Worm (Caenorhabditis elegans) whole organism, young adult: ENCODE measurements around the gene spsb-1.

ENCODE experiments used
- B0019.2 ChIP-seq: fragments of 200-800 bp; sonication (Bioruptor generic); conservative IDR thresholded peaks from 2 replicates; pipeline ENCODE4 v1.3.6; 2022; ENCODE audit warnings: missing genetic modification reagents, missing genetic modification characterization, missing compliant biosample characterization
- F22D6.2 ChIP-seq: sonication (generic microtip); optimal IDR thresholded peaks from 2 replicates; lab custom pipeline; 2016; ENCODE audit warnings: mild to moderate bottlenecking, missing genetic modification characterization, missing compliant biosample characterization
- F23B12.7 ChIP-seq: sonication (generic microtip); optimal IDR thresholded peaks from 2 replicates; lab custom pipeline; 2017; ENCODE audit warnings: missing genetic modification characterization, mild to moderate bottlenecking, missing compliant biosample characterization, antibody characterized with exemption, moderate library complexity; ENCODE audit not compliant: insufficient read depth
- F33H1.4 ChIP-seq: fragments of 200-800 bp; sonication (Bioruptor generic); IDR thresholded peaks from 2 replicates; pipeline ENCODE4 v1.3.6; 2022; ENCODE audit warnings: missing genetic modification reagents, missing genetic modification characterization, missing compliant biosample characterization
- F37B4.10 ChIP-seq: fragments of 200-800 bp; sonication (Bioruptor generic); IDR thresholded peaks from 2 replicates; pipeline ENCODE4 v1.3.6; 2022; ENCODE audit warnings: missing genetic modification characterization, missing compliant biosample characterization
- F39B2.1 ChIP-seq: fragments of 200-800 bp; sonication (Bioruptor generic); IDR thresholded peaks from 2 replicates; pipeline ENCODE4 v1.3.6; 2022; ENCODE audit warnings: missing genetic modification reagents, missing genetic modification characterization, missing compliant biosample characterization
- F52B5.7 ChIP-seq: sonication (generic microtip); optimal IDR thresholded peaks from 2 replicates; lab custom pipeline; 2016; ENCODE audit warnings: mild to moderate bottlenecking, missing genetic modification characterization, missing compliant biosample characterization
- F55B11.4 ChIP-seq: sonication (generic microtip); optimal IDR thresholded peaks from 2 replicates; lab custom pipeline; 2016; ENCODE audit warnings: missing compliant biosample characterization, missing genetic modification characterization, borderline replicate concordance; ENCODE audit not compliant: insufficient read depth
- F57C9.4 ChIP-seq: sonication (generic microtip); optimal IDR thresholded peaks from 2 replicates; lab custom pipeline; 2017; ENCODE audit warnings: mild to moderate bottlenecking, missing genetic modification characterization, missing compliant biosample characterization
- T26A5.8 ChIP-seq: sonication (generic microtip); optimal IDR thresholded peaks from 2 replicates; lab custom pipeline; 2016; ENCODE audit warnings: missing genetic modification characterization, missing compliant biosample characterization
- Y56A3A.18 ChIP-seq: fragments of 200-800 bp; sonication (Bioruptor generic); IDR thresholded peaks from 2 replicates; pipeline ENCODE4 v1.3.6; 2022; ENCODE audit warnings: missing genetic modification reagents, missing genetic modification characterization, missing compliant biosample characterization
- Y95B8A.8 ChIP-seq: fragments of 200-800 bp; sonication (Bioruptor generic); IDR thresholded peaks from 2 replicates; pipeline ENCODE4 v1.3.6; 2022; ENCODE audit warnings: missing genetic modification reagents, missing genetic modification characterization, missing compliant biosample characterization
- ama-1 ChIP-seq, 3 experiments: fragments of 150-350 bp in 1 of 3; sonication (generic microtip) in 2 of 3; optimal IDR thresholded peaks; 2 replicates each; lab custom pipeline; 2014 to 2018; ENCODE audit warnings: missing biosample characterization in 2 of 3, missing genetic modification characterization in 2 of 3, missing genetic modification reagents in 2 of 3
- atf-7 ChIP-seq: sonication (generic microtip); optimal IDR thresholded peaks from 2 replicates; lab custom pipeline; 2017; ENCODE audit warnings: mild to moderate bottlenecking, missing genetic modification characterization, missing compliant biosample characterization
- attf-5 ChIP-seq: fragments of 200-800 bp; sonication (Bioruptor generic); optimal IDR thresholded peaks from 2 replicates; lab custom pipeline; 2018; ENCODE audit warnings: mild to moderate bottlenecking, missing genetic modification characterization, missing compliant biosample characterization
- cebp-2 ChIP-seq: fragments of 200-800 bp; sonication (Bioruptor generic); IDR thresholded peaks from 2 replicates; pipeline ENCODE4 v1.3.6; 2022; ENCODE audit warnings: missing genetic modification characterization, missing compliant biosample characterization
- ceh-27 ChIP-seq: fragments of 200-800 bp; sonication (Bioruptor generic); optimal IDR thresholded peaks from 2 replicates; lab custom pipeline; 2018; ENCODE audit warnings: mild to moderate bottlenecking, missing genetic modification characterization, moderate library complexity, missing compliant biosample characterization
- ceh-58 ChIP-seq: fragments of 200-800 bp; sonication (Bioruptor generic); IDR thresholded peaks from 2 replicates; pipeline ENCODE4 v1.3.6; 2022; ENCODE audit warnings: missing genetic modification characterization, missing compliant biosample characterization
- ceh-79 ChIP-seq: sonication (generic microtip); optimal IDR thresholded peaks from 2 replicates; lab custom pipeline; 2017; ENCODE audit warnings: mild to moderate bottlenecking, missing genetic modification characterization, missing compliant biosample characterization
- ceh-91 ChIP-seq: fragments of 200-800 bp; sonication (Bioruptor generic); IDR thresholded peaks from 2 replicates; pipeline ENCODE4 v1.3.6; 2022; ENCODE audit warnings: missing genetic modification reagents, missing genetic modification characterization, missing compliant biosample characterization
- dox-1 ChIP-seq: fragments of 200-800 bp; sonication (Bioruptor generic); IDR thresholded peaks from 2 replicates; pipeline ENCODE4 v1.3.6; 2022; ENCODE audit warnings: missing genetic modification reagents, missing genetic modification characterization, missing compliant biosample characterization
- dpl-1 ChIP-seq: fragments of 150-350 bp; optimal IDR thresholded peaks from 2 replicates; lab custom pipeline; 2014; ENCODE audit warnings: missing biosample characterization, missing genetic modification reagents, missing genetic modification characterization
- egrh-3 ChIP-seq: fragments of 200-800 bp; sonication (Bioruptor generic); IDR thresholded peaks from 2 replicates; pipeline ENCODE4 v1.3.6; 2022; ENCODE audit warnings: missing genetic modification reagents, missing genetic modification characterization, missing compliant biosample characterization
- ets-4 ChIP-seq: fragments of 200-800 bp; sonication (Bioruptor generic); optimal IDR thresholded peaks from 2 replicates; lab custom pipeline; 2018; ENCODE audit warnings: mild to moderate bottlenecking, missing genetic modification characterization, missing compliant biosample characterization
- fkh-3 ChIP-seq: sonication (generic microtip); optimal IDR thresholded peaks from 2 replicates; lab custom pipeline; 2016; ENCODE audit warnings: mild to moderate bottlenecking, missing genetic modification characterization, missing compliant biosample characterization
- gei-17 ChIP-seq: fragments of 200-800 bp; sonication (Bioruptor generic); optimal IDR thresholded peaks from 2 replicates; lab custom pipeline; 2018; ENCODE audit warnings: mild to moderate bottlenecking, missing genetic modification characterization, missing compliant biosample characterization
- hlh-12 ChIP-seq: sonication (generic microtip); optimal IDR thresholded peaks from 2 replicates; lab custom pipeline; 2016; ENCODE audit warnings: missing genetic modification characterization, missing compliant biosample characterization
- hlh-26 ChIP-seq: fragments of 200-800 bp; sonication (Bioruptor generic); conservative IDR thresholded peaks from 2 replicates; pipeline ENCODE4 v1.3.6; 2022; ENCODE audit warnings: missing genetic modification reagents, missing genetic modification characterization, missing compliant biosample characterization
- hmg-20 ChIP-seq: fragments of 200-800 bp; sonication (Bioruptor generic); IDR thresholded peaks from 2 replicates; pipeline ENCODE4 v1.3.6; 2022; ENCODE audit warnings: missing genetic modification reagents, missing genetic modification characterization, missing compliant biosample characterization
- hsf-1 ChIP-seq: fragments of 200-800 bp; sonication (Bioruptor generic); IDR thresholded peaks from 2 replicates; pipeline ENCODE4 v1.3.6; 2022; ENCODE audit warnings: missing genetic modification reagents, missing genetic modification characterization, missing compliant biosample characterization
- madf-6 ChIP-seq: fragments of 200-800 bp; sonication (Bioruptor generic); IDR thresholded peaks from 2 replicates; pipeline ENCODE4 v1.3.6; 2022; ENCODE audit warnings: missing genetic modification reagents, missing genetic modification characterization, missing compliant biosample characterization
- mcd-1 ChIP-seq: fragments of 200-800 bp; sonication (Bioruptor generic); IDR thresholded peaks from 2 replicates; pipeline ENCODE4 v1.3.6; 2022; ENCODE audit warnings: missing genetic modification reagents, missing genetic modification characterization, missing compliant biosample characterization
- mes-4 ChIP-seq: sonication (generic microtip); optimal IDR thresholded peaks from 2 replicates; lab custom pipeline; 2016; ENCODE audit warnings: missing genotype, missing genetic modification characterization, missing compliant biosample characterization
- nfya-1 ChIP-seq: sonication (generic microtip); optimal IDR thresholded peaks from 2 replicates; lab custom pipeline; 2017; ENCODE audit warnings: antibody characterized with exemption, missing compliant biosample characterization, missing genetic modification characterization, borderline replicate concordance; ENCODE audit not compliant: insufficient read depth
- nhr-179 ChIP-seq: sonication (generic microtip); optimal IDR thresholded peaks from 2 replicates; lab custom pipeline; 2016; ENCODE audit warnings: mild to moderate bottlenecking, missing genetic modification characterization, missing compliant biosample characterization
- pha-4 ChIP-seq: fragments of 150-350 bp; sonication (generic microtip); optimal IDR thresholded peaks from 2 replicates; lab custom pipeline; 2014; ENCODE audit warnings: missing biosample characterization, missing genetic modification reagents, missing genetic modification characterization
- rec-8 ChIP-seq, 2 experiments: sonication (generic microtip); optimal IDR thresholded peaks; 2 replicates each; lab custom pipeline; 2016; ENCODE audit warnings: mild to moderate bottlenecking in 2 of 2, missing genetic modification characterization in 2 of 2, missing genetic modification reagents in 2 of 2, missing genotype in 2 of 2, missing biosample characterization in 1 of 2, missing compliant biosample characterization in 1 of 2, moderate library complexity in 1 of 2
- repo-1 ChIP-seq: sonication (generic microtip); optimal IDR thresholded peaks from 2 replicates; lab custom pipeline; 2017; ENCODE audit warnings: mild to moderate bottlenecking, missing genetic modification characterization, missing compliant biosample characterization
- snpc-1.1 ChIP-seq: sonication (generic microtip); optimal IDR thresholded peaks from 2 replicates; lab custom pipeline; 2017; ENCODE audit warnings: missing genetic modification characterization, mild to moderate bottlenecking, missing compliant biosample characterization, antibody characterized with exemption, moderate library complexity, missing genotype, missing genetic modification reagents; ENCODE audit not compliant: insufficient read depth
- tbp1 ChIP-seq: fragments of 200-800 bp; sonication (Bioruptor generic); optimal IDR thresholded peaks from 2 replicates; lab custom pipeline; 2018; ENCODE audit warnings: mild to moderate bottlenecking, missing genetic modification characterization, missing compliant biosample characterization
- tlf-1 ChIP-seq: fragments of 200-800 bp; sonication (Bioruptor generic); optimal IDR thresholded peaks from 2 replicates; lab custom pipeline; 2018; ENCODE audit warnings: mild to moderate bottlenecking, missing genetic modification characterization, missing compliant biosample characterization
- unc-62 ChIP-seq: fragments of 150-350 bp; optimal IDR thresholded peaks from 2 replicates; lab custom pipeline; 2014; ENCODE audit warnings: missing biosample characterization, missing genetic modification reagents, missing genetic modification characterization
- zfh-2 ChIP-seq: fragments of 200-800 bp; sonication (Bioruptor generic); conservative IDR thresholded peaks from 2 replicates; pipeline ENCODE4 v1.3.6; 2022; ENCODE audit warnings: missing genetic modification reagents, missing genetic modification characterization, missing compliant biosample characterization
- zim-3 ChIP-seq: sonication (generic microtip); optimal IDR thresholded peaks from 2 replicates; lab custom pipeline; 2017; ENCODE audit warnings: mild to moderate bottlenecking, missing genetic modification characterization, moderate library complexity, missing compliant biosample characterization
- ztf-18 ChIP-seq: sonication (generic microtip); optimal IDR thresholded peaks from 2 replicates; lab custom pipeline; 2016; ENCODE audit warnings: missing genotype, mild to moderate bottlenecking, missing genetic modification characterization, missing compliant biosample characterization
- ztf-22 ChIP-seq: fragments of 200-800 bp; sonication (Bioruptor generic); optimal IDR thresholded peaks from 2 replicates; lab custom pipeline; 2018; ENCODE audit warnings: mild to moderate bottlenecking, missing genetic modification characterization, moderate library complexity, missing compliant biosample characterization
- ztf-28 ChIP-seq: fragments of 200-800 bp; sonication (Bioruptor generic); IDR thresholded peaks from 2 replicates; pipeline ENCODE4 v1.3.6; 2022; ENCODE audit warnings: missing genetic modification reagents, missing genetic modification characterization, missing compliant biosample characterization

The spsb-1 gene

ce11 chrII:15165681-15166235 lies 30.8 kb upstream of the spsb-1 start, which contains the start of gene gst-27 (continued):
- peak; percentile 22 for TF ChIP-seq T26A5.8 (tag; lab: Kevin White, UChicago)
- peak; percentile 77 for TF ChIP-seq fkh-3 (tag; lab: Kevin White, UChicago)
- no peak for TF ChIP-seq F55B11.4
- no peak for TF ChIP-seq Y95B8A.8 (GFP tag; lab: Robert Waterston, UW)
- no peak for TF ChIP-seq ama-1 (optimal IDR thresholded peaks at IDR 0.05; lab: Kevin White, UChicago)
- TF ChIP-seq ama-1 (GFP tag; optimal IDR thresholded peaks at IDR 0.05; lab: Kevin White, UChicago): peak; percentile 88 to 91
- no peak for TF ChIP-seq nfya-1 (tag; lab: Kevin White, UChicago)
- peak; percentile 89 for TF ChIP-seq mes-4 (tag; lab: Kevin White, UChicago)
- 0 out of 2 replicates have a peak, but pooled peaks have one; percentile 35 for TF ChIP-seq F33H1.4
- peak; percentile 78 for TF ChIP-seq atf-7 (tag; lab: Kevin White, UChicago)
- peak; percentile 86 for TF ChIP-seq zfh-2 (GFP tag; lab: Robert Waterston, UW)
- TF ChIP-seq F52B5.7 (tag; lab: Kevin White, UChicago): peak; percentile 91
- TF ChIP-seq hlh-26 (GFP tag; lab: Robert Waterston, UW): no peak
- peak; percentile 73 for TF ChIP-seq egrh-3
- TF ChIP-seq cebp-2 (GFP tag; lab: Robert Waterston, UW): peak; percentile 86
- peak; percentile 77 for TF ChIP-seq ets-4 (GFP tag; lab: Kevin White, UChicago)
- TF ChIP-seq tbp1 (GFP tag; lab: Kevin White, UChicago): peak; percentile 97
- peak; percentile 41 for TF ChIP-seq dpl-1
- peak; percentile 39 for TF ChIP-seq F57C9.4 (tag; lab: Kevin White, UChicago)
- TF ChIP-seq madf-6: peak; percentile 74
- TF ChIP-seq ztf-28 (GFP tag; lab: Robert Waterston, UW): 0 out of 2 replicates have a peak, but pooled peaks have one; percentile 70
- peak; percentile 82 for TF ChIP-seq attf-5 (GFP tag; lab: Kevin White, UChicago)
- TF ChIP-seq hlh-12 (tag; lab: Kevin White, UChicago): no peak
- peak; percentile 72 for TF ChIP-seq nhr-179 (tag; lab: Kevin White, UChicago)
- peak; percentile 77 for TF ChIP-seq mcd-1 (GFP tag; lab: Robert Waterston, UW)
- TF ChIP-seq hmg-20: peak; percentile 72; the same call in 1 of the 2 replicates
- peak; percentile 95 for TF ChIP-seq dox-1 (GFP tag; lab: Robert Waterston, UW)
- peak; percentile 76 for TF ChIP-seq repo-1 (tag; lab: Kevin White, UChicago)
- TF ChIP-seq ceh-27 (GFP tag; lab: Kevin White, UChicago): peak; percentile 94
- peak; percentile 76 for TF ChIP-seq tlf-1 (GFP tag; lab: Kevin White, UChicago)
- TF ChIP-seq F22D6.2: peak; percentile 67
- TF ChIP-seq zim-3 (tag; lab: Kevin White, UChicago): peak; percentile 92
- no peak for TF ChIP-seq F39B2.1
- TF ChIP-seq ztf-18 (tag; lab: Kevin White, UChicago): peak; percentile 76
- TF ChIP-seq ztf-22 (GFP tag; lab: Kevin White, UChicago): peak; percentile 85
- TF ChIP-seq rec-8 (tag; optimal IDR thresholded peaks at IDR 0.05; lab: Kevin White, UChicago): peak; percentile 70 to 83
- TF ChIP-seq ceh-91 (GFP tag; lab: Robert Waterston, UW): 0 out of 2 replicates have a peak, but pooled peaks have one; percentile 21
- 0 out of 2 replicates have a peak, but pooled peaks have one; percentile 28 for TF ChIP-seq B0019.2 (GFP tag; lab: Robert Waterston, UW)
- TF ChIP-seq ceh-79 (tag; lab: Kevin White, UChicago): peak; percentile 64
- TF ChIP-seq pha-4: no peak
- no peak for TF ChIP-seq ceh-58 (GFP tag; lab: Robert Waterston, UW)
- peak; percentile 97 for TF ChIP-seq F23B12.7 (tag; lab: Kevin White, UChicago)
- TF ChIP-seq hsf-1 (GFP tag; lab: Robert Waterston, UW): peak; percentile 72
- peak; percentile 85 for TF ChIP-seq Y56A3A.18
- TF ChIP-seq snpc-1.1: peak; percentile 78
- TF ChIP-seq gei-17 (GFP tag; lab: Kevin White, UChicago): peak; percentile 59
- no peak for TF ChIP-seq F37B4.10 (GFP tag; lab: Robert Waterston, UW)
- TF ChIP-seq unc-62 (GFP tag; lab: Kevin White, UChicago): no peak
